Fruit fly (Drosophila melanogaster): ENCODE results near the gene CG10853.

DNA sequence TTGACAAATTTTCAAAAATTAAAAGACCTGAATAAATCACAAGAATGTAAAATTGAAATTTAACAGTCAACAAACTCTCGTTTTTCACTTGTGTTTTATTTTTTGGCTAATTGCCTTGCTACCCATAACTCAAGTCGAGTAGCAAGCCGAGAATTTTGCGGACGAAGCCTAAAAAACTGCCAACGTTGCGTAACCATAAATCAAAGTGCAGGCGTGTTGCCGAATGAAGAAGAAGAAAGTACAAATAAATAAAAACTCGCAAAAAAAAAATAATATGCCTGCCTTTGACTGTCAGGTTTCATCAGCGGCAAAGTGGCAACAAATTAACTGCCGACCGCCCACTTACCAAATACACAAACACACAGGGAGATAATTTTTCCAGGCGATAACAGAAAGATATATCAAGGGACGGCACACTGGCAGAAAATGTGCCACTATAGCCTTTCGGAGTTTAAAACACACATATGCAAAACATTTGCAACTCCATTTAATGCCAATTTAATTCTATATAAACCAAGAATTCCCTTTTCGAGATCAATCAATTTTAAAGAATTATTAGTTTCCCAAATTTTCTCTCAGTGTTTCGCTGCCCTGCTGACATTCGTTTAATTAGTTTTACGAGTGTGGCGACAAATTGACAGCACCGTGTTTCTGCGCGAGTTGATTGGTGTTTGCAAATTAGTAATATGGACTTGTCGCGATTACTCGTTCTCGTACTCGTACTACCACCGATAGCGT lies 19.3 kb upstream of the CG10853 start:
- peak; percentile 55 for TF ChIP-seq CG4318 (GFP tag; optimal IDR thresholded peaks at IDR 0.05)
- peak; percentile 73 for TF ChIP-seq CG7368 (GFP tag; optimal IDR thresholded peaks at IDR 0.05)
- no peak for TF ChIP-seq CG9139 (GFP tag; optimal IDR thresholded peaks at IDR 0.05)
- no peak for TF ChIP-seq CG6854 (GFP tag; optimal IDR thresholded peaks at IDR 0.05)
- TF ChIP-seq esn (GFP tag; optimal IDR thresholded peaks at IDR 0.05) = peak; percentile 92
- peak; percentile 60 for TF ChIP-seq CG10669 (GFP tag; optimal IDR thresholded peaks at IDR 0.05)
- peak; percentile 51 to 62 for TF ChIP-seq salr (GFP tag; optimal IDR thresholded peaks at IDR 0.05)
- TF ChIP-seq CG11762 (GFP tag; optimal IDR thresholded peaks at IDR 0.05; ENCODE audit: insufficient read depth) = peak; percentile 62
- TF ChIP-seq CG6276 (GFP tag; optimal IDR thresholded peaks at IDR 0.05) = peak; percentile 53
- peak; percentile 86 for TF ChIP-seq Sox15 (GFP tag; optimal IDR thresholded peaks at IDR 0.05)
- peak; percentile 92 for TF ChIP-seq vri (GFP tag; optimal IDR thresholded peaks at IDR 0.05)

All from whole organism, prepupa.